Worm (Caenorhabditis elegans) whole organism, mixed stage, embryonic: ENCODE data around the gene Y15E3A.5.

Experiments
- bed-3 ChIP-seq: fragments of 200-800 bp; sonication (Bioruptor generic); optimal IDR thresholded peaks from 3 replicates; lab custom pipeline; 2018; ENCODE audit warnings: mild to moderate bottlenecking, missing genetic modification characterization, moderate library complexity, missing compliant biosample characterization
- blmp-1 ChIP-seq: fragments of 150-350 bp; optimal IDR thresholded peaks from 2 replicates; lab custom pipeline; 2014; ENCODE audit warnings: missing biosample characterization, missing genetic modification characterization
- ces-1 ChIP-seq: fragments of 150-350 bp; optimal IDR thresholded peaks from 2 replicates; lab custom pipeline; 2014; ENCODE audit warnings: missing biosample characterization, missing genetic modification reagents, missing genetic modification characterization
- flh-1 ChIP-seq: fragments of 200-800 bp; sonication (Bioruptor generic); optimal IDR thresholded peaks from 2 replicates; lab custom pipeline; 2018; ENCODE audit warnings: mild to moderate bottlenecking, missing genetic modification characterization, moderate library complexity, missing compliant biosample characterization
- lin-13 ChIP-seq: fragments of 150-350 bp; optimal IDR thresholded peaks from 2 replicates; lab custom pipeline; 2014; ENCODE audit warnings: missing biosample characterization, missing genetic modification characterization
- lsy-2 ChIP-seq: fragments of 150-350 bp; optimal IDR thresholded peaks from 2 replicates; lab custom pipeline; 2014; ENCODE audit warnings: missing biosample characterization, missing genetic modification characterization
- mep-1 ChIP-seq: fragments of 150-350 bp; optimal IDR thresholded peaks from 2 replicates; lab custom pipeline; 2017; ENCODE audit warnings: missing biosample characterization, missing genetic modification reagents, missing genetic modification characterization, inconsistent platforms
- nhr-2 ChIP-seq: fragments of 150-350 bp; optimal IDR thresholded peaks from 2 replicates; lab custom pipeline; 2014; ENCODE audit warnings: missing biosample characterization, missing genetic modification characterization
- pha-4 ChIP-seq: fragments of 150-350 bp; optimal IDR thresholded peaks from 2 replicates; lab custom pipeline; 2018; ENCODE audit warnings: missing biosample characterization, missing genetic modification reagents, missing genetic modification characterization
- snpc-4 ChIP-seq: fragments of 150-350 bp; optimal IDR thresholded peaks from 2 replicates; lab custom pipeline; 2014; ENCODE audit warnings: missing biosample characterization, missing genetic modification characterization
- sptf-1 ChIP-seq: sonication (generic microtip); optimal IDR thresholded peaks from 2 replicates; lab custom pipeline; 2017; ENCODE audit warnings: mild to moderate bottlenecking, missing genetic modification characterization, moderate library complexity, missing compliant biosample characterization
- tbx-8 ChIP-seq: fragments of 200-800 bp; sonication (Bioruptor generic); optimal IDR thresholded peaks from 2 replicates; lab custom pipeline; 2018; ENCODE audit warnings: mild to moderate bottlenecking, missing genetic modification characterization, moderate library complexity, missing compliant biosample characterization
- unc-62 ChIP-seq: fragments of 150-350 bp; optimal IDR thresholded peaks from 2 replicates; lab custom pipeline; 2014; ENCODE audit warnings: missing biosample characterization, missing genetic modification reagents, missing genetic modification characterization

ce11 chrX:15302863-15303262 lies 37.5 kb upstream of the Y15E3A.5 start, which contains the start of gene ser-2:
- TF ChIP-seq pha-4 (tag; lab: Kevin White, UChicago), result no peak
- no peak for TF ChIP-seq mep-1 (tag; lab: Kevin White, UChicago)
- no peak for TF ChIP-seq tbx-8 (GFP tag; lab: Kevin White, UChicago)
- no peak for TF ChIP-seq blmp-1 (tag; lab: Kevin White, UChicago)
- TF ChIP-seq lsy-2 (tag; lab: Kevin White, UChicago), result no peak
- no peak for TF ChIP-seq unc-62 (GFP tag; lab: Kevin White, UChicago)
- no peak for TF ChIP-seq nhr-2 (tag; lab: Kevin White, UChicago)
- no peak for TF ChIP-seq ces-1 (GFP tag; lab: Kevin White, UChicago)
- TF ChIP-seq flh-1 (GFP tag; lab: Kevin White, UChicago), result no peak
- TF ChIP-seq snpc-4 (tag; lab: Kevin White, UChicago), result no peak
- TF ChIP-seq lin-13 (tag; lab: Kevin White, UChicago), result no peak
- no peak for TF ChIP-seq sptf-1 (tag; lab: Kevin White, UChicago)
- no peak for TF ChIP-seq bed-3 (GFP tag; lab: Kevin White, UChicago)
